Worm (Caenorhabditis elegans): ENCODE data around the gene F42A6.5.
A peak's percentile ranks its signal among the peaks of the same experiment; 100 is the strongest.

The F42A6.5 gene

DNA sequence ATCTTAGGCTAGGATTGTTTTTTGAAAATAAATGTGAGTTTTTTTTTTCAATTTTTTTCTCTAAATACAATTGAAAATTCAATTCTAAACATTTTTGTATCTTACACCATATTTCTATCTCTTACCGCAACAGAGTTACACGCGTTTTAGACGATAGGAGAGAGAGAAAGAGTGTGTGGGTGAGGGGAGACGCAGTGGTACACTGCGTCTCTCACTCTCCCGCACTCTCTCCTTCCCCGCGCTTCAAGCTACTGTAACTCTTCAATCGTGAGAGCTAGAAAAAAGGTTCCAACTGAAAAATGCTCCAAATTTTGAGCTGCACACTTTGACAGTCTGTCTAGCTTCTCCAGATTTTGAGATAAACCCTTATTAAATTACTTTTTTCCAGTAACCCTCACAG, 32.1 kb upstream of the F42A6.5 start:
- no peak for TF ChIP-seq Y53F4B.3 (GFP tag; IDR thresholded peaks at IDR 0.05)
- peak; percentile 90 for TF ChIP-seq hmg-1.2 (GFP tag; IDR thresholded peaks at IDR 0.05)

DNA sequence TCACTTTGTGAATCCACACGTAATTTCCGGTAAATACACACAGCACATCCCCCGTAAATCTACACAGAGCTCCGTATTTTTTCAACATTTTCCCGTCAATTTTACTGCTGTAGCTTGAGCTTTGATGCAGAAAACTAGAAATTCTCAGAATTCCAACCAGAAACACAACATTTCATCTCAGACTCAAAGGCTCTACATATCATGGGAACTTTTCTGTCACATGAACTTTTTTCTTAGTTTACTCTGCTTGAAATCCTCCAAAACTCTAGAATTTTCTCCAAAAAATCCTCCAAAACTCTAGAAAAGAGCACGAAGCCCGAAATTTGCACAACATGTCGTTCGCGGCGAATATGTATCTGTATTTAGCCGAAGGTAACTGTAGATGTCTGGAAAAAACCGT, 31.6 kb upstream of the F42A6.5 start, which contains the start of gene Y55H10A.2:
Gene Y55H10A.2 (plus strand): TSS at position 301 of the 400 bp plus-strand sequence.
- no peak for TF ChIP-seq ets-4 (GFP tag; optimal IDR thresholded peaks at IDR 0.05)
- no peak for TF ChIP-seq ztf-3 (GFP tag; optimal IDR thresholded peaks at IDR 0.05)
- no peak for TF ChIP-seq nhr-80 (tag; optimal IDR thresholded peaks at IDR 0.05)
- no peak for TF ChIP-seq F52B5.7 (tag; optimal IDR thresholded peaks at IDR 0.05)
- no peak for TF ChIP-seq lsl-1 (GFP tag; optimal IDR thresholded peaks at IDR 0.05)
- TF ChIP-seq aptf-2 (GFP tag; conservative IDR thresholded peaks at IDR 0.05): no peak
- TF ChIP-seq lin-40 (tag; optimal IDR thresholded peaks at IDR 0.05): no peak
- no peak for TF ChIP-seq snpc-1.3 (tag; optimal IDR thresholded peaks at IDR 0.05; ENCODE audit: insufficient read depth)
- no peak for TF ChIP-seq unc-62 (GFP tag; optimal IDR thresholded peaks at IDR 0.05)
- no peak for TF ChIP-seq nfya-2 (GFP tag; IDR thresholded peaks at IDR 0.05)
- no peak for TF ChIP-seq madf-3 (GFP tag; IDR thresholded peaks at IDR 0.05)
- TF ChIP-seq lin-54 (GFP tag; optimal IDR thresholded peaks at IDR 0.05): no peak
- TF ChIP-seq F39B2.1 (GFP tag; IDR thresholded peaks at IDR 0.05): no peak
- no peak for TF ChIP-seq Y53G8AR.9 (GFP tag; conservative IDR thresholded peaks at IDR 0.05)
- TF ChIP-seq F49E8.2 (tag; optimal IDR thresholded peaks at IDR 0.05; ENCODE audit: insufficient read depth): no peak
- TF ChIP-seq repo-1 (tag; optimal IDR thresholded peaks at IDR 0.05): no peak
- no peak for TF ChIP-seq zfh-2 (GFP tag; conservative IDR thresholded peaks at IDR 0.05)
- TF ChIP-seq efl-1 (GFP tag; optimal IDR thresholded peaks at IDR 0.05): no peak
- TF ChIP-seq xnd-1 (tag; optimal IDR thresholded peaks at IDR 0.05): no peak

DNA sequence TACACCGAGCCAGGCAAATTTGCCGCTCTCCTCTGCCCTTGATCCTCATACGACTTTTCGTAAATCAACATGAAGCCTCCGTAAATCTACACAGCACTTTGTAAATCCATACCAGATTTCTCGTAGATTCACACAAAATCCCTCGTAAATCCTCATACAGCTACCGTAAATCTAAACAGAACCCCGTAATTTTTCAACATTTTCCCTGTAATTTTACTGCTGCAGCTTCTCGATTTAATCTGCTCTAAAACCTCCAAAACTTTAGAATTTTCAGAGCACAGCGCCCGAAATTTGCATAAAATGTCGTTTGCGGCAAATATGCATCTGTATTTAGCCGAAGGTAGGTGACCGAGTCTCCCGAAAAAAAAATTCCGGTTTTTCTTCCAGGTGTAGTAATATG, 23.1 kb upstream of the F42A6.5 start, which contains the start of gene F42A6.1:
Gene F42A6.1 (plus strand): TSS at position 301 of the 400 bp plus-strand sequence.
- no peak for TF ChIP-seq hmg-1.2 (GFP tag; IDR thresholded peaks at IDR 0.05)
- no peak for TF ChIP-seq lin-26 (GFP tag; IDR thresholded peaks at IDR 0.05)
- no peak for TF ChIP-seq F10E7.11 (tag; optimal IDR thresholded peaks at IDR 0.05)
- TF ChIP-seq tlf-1 (GFP tag; optimal IDR thresholded peaks at IDR 0.05): no peak
- no peak for TF ChIP-seq attf-3 (GFP tag; conservative IDR thresholded peaks at IDR 0.05)
- TF ChIP-seq B0336.3 (GFP tag; IDR thresholded peaks at IDR 0.05): no peak
- no peak for TF ChIP-seq T07F8.4 (tag; optimal IDR thresholded peaks at IDR 0.05)
- no peak for TF ChIP-seq snpc-3.4 (tag; optimal IDR thresholded peaks at IDR 0.05)
- TF ChIP-seq snpc-4 (GFP tag; optimal IDR thresholded peaks at IDR 0.05): no peak
- TF ChIP-seq snpc-4 (tag; optimal IDR thresholded peaks at IDR 0.05): no peak
- no peak for TF ChIP-seq T26A5.8 (tag; optimal IDR thresholded peaks at IDR 0.05)
- TF ChIP-seq nhr-27 (tag; optimal IDR thresholded peaks at IDR 0.05): no peak
- no peak for TF ChIP-seq pbrm-1 (GFP tag; IDR thresholded peaks at IDR 0.05)

DNA sequence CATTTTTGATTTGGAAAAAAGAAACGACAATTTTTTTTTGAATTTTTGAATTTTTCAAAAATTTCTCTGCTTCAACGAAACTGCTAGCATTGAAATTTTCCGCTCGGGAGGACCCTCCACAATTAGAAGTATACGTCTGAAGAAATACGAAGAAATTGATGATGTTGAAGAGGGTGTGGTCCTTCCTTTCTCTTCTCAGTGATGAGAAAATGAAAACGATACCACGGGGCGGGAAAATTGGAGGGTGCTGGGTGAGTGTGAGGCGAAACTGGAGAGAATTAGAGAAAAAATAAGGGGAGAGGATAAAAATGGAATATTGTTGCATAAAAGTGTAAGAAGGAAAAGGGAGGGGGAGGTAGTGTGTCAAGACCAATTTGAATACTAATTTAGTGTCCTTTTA, 20.4 kb upstream of the F42A6.5 start:
- no peak for TF ChIP-seq attf-6 (GFP tag; IDR thresholded peaks at IDR 0.05)
- TF ChIP-seq nhr-120 (GFP tag; IDR thresholded peaks at IDR 0.05): no peak
- no peak for TF ChIP-seq lir-1 (GFP tag; conservative IDR thresholded peaks at IDR 0.05)
- TF ChIP-seq zfh-2 (GFP tag; conservative IDR thresholded peaks at IDR 0.05): no peak
- TF ChIP-seq ztf-28 (GFP tag; IDR thresholded peaks at IDR 0.05): no peak
- TF ChIP-seq egl-44 (GFP tag; IDR thresholded peaks at IDR 0.05): no peak
- TF ChIP-seq F22D6.2 (tag; optimal IDR thresholded peaks at IDR 0.05): no peak
- no peak for TF ChIP-seq lin-40 (tag; optimal IDR thresholded peaks at IDR 0.05)
- TF ChIP-seq mcd-1 (GFP tag; IDR thresholded peaks at IDR 0.05): no peak
- TF ChIP-seq F49E8.2 (tag; optimal IDR thresholded peaks at IDR 0.05; ENCODE audit: insufficient read depth): no peak

Measured in whole organism, young adult.